Fruit fly (Drosophila melanogaster) whole organism, embryonic: ENCODE measurements around the gene Cpr66Cb.
A peak's percentile ranks its signal among the peaks of the same experiment; 100 is the strongest.

Experiments used
- B-H1 ChIP-seq: fragments of 200-800 bp; sonication (Bioruptor generic); IDR thresholded peaks from 3 replicates; pipeline ENCODE4 v1.3.6; 2022; ENCODE audit warnings: missing biosample characterization, missing genetic modification characterization
- Blimp-1 ChIP-seq: fragments of 200-800 bp; sonication (Bioruptor generic); optimal IDR thresholded peaks from 3 replicates; lab custom pipeline; 2018; ENCODE audit warnings: missing biosample characterization, missing genetic modification characterization, mild to moderate bottlenecking, moderate library complexity, missing genetic modification reagents
- BtbVII ChIP-seq: fragments of 200-800 bp; sonication (Bioruptor generic); optimal IDR thresholded peaks from 3 replicates; lab custom pipeline; 2017; ENCODE audit warnings: missing biosample characterization, mild to moderate bottlenecking, missing genetic modification characterization
- CG11696 ChIP-seq: fragments of 200-800 bp; sonication (Bioruptor generic); IDR thresholded peaks from 2 replicates; pipeline ENCODE4 v1.3.6; 2022; ENCODE audit warnings: missing biosample characterization, missing genetic modification characterization
- CG12104 ChIP-seq: fragments of 200-800 bp; sonication (Bioruptor generic); optimal IDR thresholded peaks from 3 replicates; lab custom pipeline; 2016; ENCODE audit warnings: missing biosample characterization, missing genetic modification characterization
- CG12299 ChIP-seq: fragments of 200-800 bp; sonication (Bioruptor generic); optimal IDR thresholded peaks from 2 replicates; lab custom pipeline; 2018; ENCODE audit warnings: missing biosample characterization, mild to moderate bottlenecking, missing genetic modification characterization
- CG14441 ChIP-seq: fragments of 200-800 bp; sonication (Bioruptor generic); IDR thresholded peaks from 2 replicates; pipeline ENCODE4 v1.3.6; 2022; ENCODE audit warnings: missing biosample characterization, missing genetic modification characterization
- CG17361 ChIP-seq: fragments of 200-800 bp; sonication (Bioruptor generic); IDR thresholded peaks from 3 replicates; pipeline ENCODE4 v1.3.6; 2022; ENCODE audit warnings: missing biosample characterization, missing genetic modification characterization
- CG17802 ChIP-seq: fragments of 200-800 bp; sonication (Bioruptor generic); optimal IDR thresholded peaks from 2 replicates; lab custom pipeline; 2018; ENCODE audit warnings: missing biosample characterization, mild to moderate bottlenecking, missing genetic modification characterization, moderate library complexity
- CG2678 ChIP-seq: fragments of 200-800 bp; sonication (Bioruptor generic); optimal IDR thresholded peaks from 3 replicates; lab custom pipeline; 2019; ENCODE audit warnings: missing biosample characterization, mild to moderate bottlenecking, missing genetic modification characterization, moderate library complexity
- CG2875 ChIP-seq: fragments of 200-800 bp; sonication (Bioruptor generic); optimal IDR thresholded peaks from 2 replicates; lab custom pipeline; 2017; ENCODE audit warnings: missing biosample characterization, mild to moderate bottlenecking, missing genetic modification characterization, missing genetic modification reagents
- CG30020 ChIP-seq: fragments of 200-800 bp; optimal IDR thresholded peaks from 2 replicates; lab custom pipeline; 2019; ENCODE audit warnings: missing biosample characterization, mild to moderate bottlenecking, missing genetic modification characterization, moderate library complexity
- CG3065 ChIP-seq: fragments of 200-800 bp; sonication (Bioruptor generic); optimal IDR thresholded peaks from 2 replicates; lab custom pipeline; 2016; ENCODE audit warnings: missing biosample characterization, missing genetic modification characterization
- CG32767 ChIP-seq: fragments of 200-800 bp; sonication (Bioruptor generic); IDR thresholded peaks from 2 replicates; pipeline ENCODE4 v1.3.6; 2022; ENCODE audit warnings: missing biosample characterization, missing genetic modification characterization
- CG34224 ChIP-seq: fragments of 200-800 bp; sonication (Bioruptor generic); IDR thresholded peaks from 3 replicates; pipeline ENCODE4 v1.3.6; 2022; ENCODE audit warnings: missing biosample characterization, missing genetic modification characterization; ENCODE audit not compliant: partially characterized antibody
- CG3838 ChIP-seq: fragments of 200-800 bp; sonication (Bioruptor generic); optimal IDR thresholded peaks from 3 replicates; lab custom pipeline; 2016; ENCODE audit warnings: missing biosample characterization, missing genetic modification characterization
- CG4360 ChIP-seq: fragments of 200-800 bp; sonication (Bioruptor generic); IDR thresholded peaks from 2 replicates; pipeline ENCODE4 v1.3.6; 2022; ENCODE audit warnings: missing biosample characterization, missing genetic modification characterization
- CG4854 ChIP-seq: fragments of 200-800 bp; sonication (Bioruptor generic); optimal IDR thresholded peaks from 2 replicates; lab custom pipeline; 2016; ENCODE audit warnings: missing biosample characterization, missing genetic modification characterization, inconsistent platforms
- CG7556 ChIP-seq: fragments of 200-800 bp; sonication (Bioruptor generic); optimal IDR thresholded peaks from 2 replicates; lab custom pipeline; 2017; ENCODE audit warnings: missing biosample characterization, mild to moderate bottlenecking, missing genetic modification characterization
- CG8281 ChIP-seq: fragments of 200-800 bp; sonication (Bioruptor generic); optimal IDR thresholded peaks from 2 replicates; lab custom pipeline; 2018; ENCODE audit warnings: missing biosample characterization, mild to moderate bottlenecking, missing genetic modification characterization, moderate library complexity
- CG8388 ChIP-seq: fragments of 200-800 bp; sonication (Bioruptor generic); optimal IDR thresholded peaks from 2 replicates; lab custom pipeline; 2019; ENCODE audit warnings: missing biosample characterization, mild to moderate bottlenecking, missing genetic modification characterization, moderate library complexity
- CG8478 ChIP-seq: fragments of >200 bp; optimal IDR thresholded peaks from 2 replicates; lab custom pipeline; 2018
- D19A ChIP-seq: fragments of 200-800 bp; optimal IDR thresholded peaks from 3 replicates; lab custom pipeline; 2019; ENCODE audit warnings: missing biosample characterization, mild to moderate bottlenecking, missing genetic modification characterization, moderate library complexity
- Dll ChIP-seq: fragments of 200-800 bp; sonication (Bioruptor generic); IDR thresholded peaks from 4 replicates; pipeline ENCODE4 v1.3.6; 2022; ENCODE audit warnings: missing biosample characterization, missing genetic modification characterization; ENCODE audit not compliant: partially characterized antibody
- E2f1 ChIP-seq: fragments of 200-800 bp; sonication (Bioruptor generic); IDR thresholded peaks from 2 replicates; pipeline ENCODE4 v1.3.6; 2022; ENCODE audit warnings: missing biosample characterization, missing genetic modification characterization
- Jarid2 ChIP-seq: fragments of 200-800 bp; sonication (Bioruptor generic); optimal IDR thresholded peaks from 3 replicates; lab custom pipeline; 2017; ENCODE audit warnings: mild to moderate bottlenecking, missing biosample characterization, missing genetic modification reagents, missing genetic modification characterization
- Lpt ChIP-seq: fragments of >200 bp; optimal IDR thresholded peaks from 2 replicates; lab custom pipeline; 2018; ENCODE audit warnings: missing biosample characterization, missing genetic modification characterization
- MTF-1 ChIP-seq: fragments of 200-800 bp; sonication (Bioruptor generic); optimal IDR thresholded peaks from 2 replicates; lab custom pipeline; 2018; ENCODE audit warnings: missing biosample characterization, mild to moderate bottlenecking, missing genetic modification characterization, borderline replicate concordance
- Oli ChIP-seq: fragments of 200-800 bp; sonication (Bioruptor generic); optimal IDR thresholded peaks from 2 replicates; lab custom pipeline; 2018; ENCODE audit warnings: missing biosample characterization, mild to moderate bottlenecking, missing genetic modification characterization, moderate library complexity
- bab2 ChIP-seq: fragments of 200-800 bp; sonication (Bioruptor generic); optimal IDR thresholded peaks from 2 replicates; lab custom pipeline; 2016; ENCODE audit warnings: missing biosample characterization, missing genetic modification characterization
- br ChIP-seq: fragments of >200 bp; optimal IDR thresholded peaks from 2 replicates; lab custom pipeline; 2017
- bsh ChIP-seq, 2 experiments: fragments of 200-800 bp; sonication (Bioruptor generic); optimal IDR thresholded peaks; 2 replicates each; lab custom pipeline; 2017 to 2018; ENCODE audit warnings: mild to moderate bottlenecking in 2 of 2, missing biosample characterization in 2 of 2, missing genetic modification characterization in 2 of 2, moderate library complexity in 1 of 2
- cas ChIP-seq: fragments of 200-800 bp; sonication (Bioruptor generic); IDR thresholded peaks from 2 replicates; pipeline ENCODE4 v1.3.6; 2022; ENCODE audit warnings: missing biosample characterization, missing genetic modification characterization
- croc ChIP-seq: fragments of 200-800 bp; sonication (Bioruptor generic); conservative IDR thresholded peaks from 3 replicates; pipeline ENCODE4 v1.3.6; 2022; ENCODE audit warnings: missing biosample characterization, missing genetic modification characterization
- disco-r ChIP-seq: fragments of 200-800 bp; sonication (Bioruptor generic); optimal IDR thresholded peaks from 2 replicates; lab custom pipeline; 2016; ENCODE audit warnings: missing biosample characterization, missing genetic modification characterization
- dysf ChIP-seq: fragments of 200-800 bp; sonication (Bioruptor generic); IDR thresholded peaks from 3 replicates; pipeline ENCODE4 v1.3.6; 2022; ENCODE audit warnings: missing biosample characterization, missing genetic modification characterization
- eve ChIP-seq, 2 experiments: fragments of >200 bp; optimal IDR thresholded peaks; 2 replicates each; lab custom pipeline; 2017; ENCODE audit warnings: missing biosample characterization in 2 of 2, missing genetic modification characterization in 2 of 2
- fu2 ChIP-seq: fragments of 200-800 bp; sonication (Bioruptor generic); optimal IDR thresholded peaks from 2 replicates; lab custom pipeline; 2016; ENCODE audit warnings: missing biosample characterization, missing genetic modification characterization
- grau ChIP-seq: fragments of 200-800 bp; optimal IDR thresholded peaks from 3 replicates; lab custom pipeline; 2019; ENCODE audit warnings: missing biosample characterization, mild to moderate bottlenecking, missing genetic modification characterization, moderate library complexity
- jigr1 ChIP-seq: fragments of 200-800 bp; sonication (Bioruptor generic); IDR thresholded peaks from 3 replicates; pipeline ENCODE4 v1.3.6; 2022; ENCODE audit warnings: missing biosample characterization, missing genetic modification characterization
- ken ChIP-seq: fragments of 200-800 bp; sonication (Bioruptor generic); IDR thresholded peaks from 3 replicates; pipeline ENCODE4 v1.3.6; 2022; ENCODE audit warnings: missing biosample characterization, missing genetic modification characterization
- onecut ChIP-seq: fragments of 200-800 bp; sonication (Bioruptor generic); IDR thresholded peaks from 2 replicates; pipeline ENCODE4 v1.3.6; 2022; ENCODE audit warnings: missing biosample characterization, missing genetic modification characterization
- org-1 ChIP-seq: fragments of 200-800 bp; sonication (Bioruptor generic); optimal IDR thresholded peaks from 2 replicates; lab custom pipeline; 2017; ENCODE audit warnings: missing biosample characterization, missing genetic modification characterization
- prd ChIP-seq, 3 experiments: fragments of >200 bp in 2 of 3; fragments of 200-800 bp in 1 of 3; sonication (Bioruptor generic) in 1 of 3; optimal IDR thresholded peaks in 2 of 3; IDR thresholded peaks in 1 of 3; 2 replicates in 2 of 3; 3 replicates in 1 of 3; pipeline versions ENCODE4 v1.3.6 to Lab custom; 2017 to 2022; ENCODE audit warnings: missing biosample characterization in 1 of 3, missing genetic modification characterization in 1 of 3
- ro ChIP-seq: fragments of 200-800 bp; sonication (Bioruptor generic); IDR thresholded peaks from 2 replicates; pipeline ENCODE4 v1.3.6; 2022; ENCODE audit warnings: missing biosample characterization, missing genetic modification characterization
- run ChIP-seq: fragments of 200-800 bp; sonication (Bioruptor generic); optimal IDR thresholded peaks from 3 replicates; lab custom pipeline; 2018; ENCODE audit warnings: missing biosample characterization, mild to moderate bottlenecking, missing genetic modification characterization
- sna ChIP-seq: fragments of 200-800 bp; sonication (Bioruptor generic); IDR thresholded peaks from 2 replicates; pipeline ENCODE4 v1.3.6; 2022; ENCODE audit warnings: missing biosample characterization, missing genetic modification characterization; ENCODE audit not compliant: partially characterized antibody
- tna ChIP-seq: fragments of 200-800 bp; sonication (Bioruptor generic); IDR thresholded peaks from 2 replicates; pipeline ENCODE4 v1.3.6; 2022; ENCODE audit warnings: missing biosample characterization, missing genetic modification characterization; ENCODE audit not compliant: partially characterized antibody
- tx ChIP-seq: fragments of 200-800 bp; sonication (Bioruptor generic); optimal IDR thresholded peaks from 2 replicates; lab custom pipeline; 2016; ENCODE audit warnings: missing biosample characterization, missing genetic modification characterization
- wdn ChIP-seq: fragments of 200-800 bp; sonication (Bioruptor generic); IDR thresholded peaks from 2 replicates; pipeline ENCODE4 v1.3.6; 2022; ENCODE audit warnings: missing biosample characterization, missing genetic modification characterization
- zen ChIP-seq: fragments of 200-800 bp; sonication (Bioruptor generic); optimal IDR thresholded peaks from 3 replicates; lab custom pipeline; 2018; ENCODE audit warnings: missing biosample characterization, mild to moderate bottlenecking, missing genetic modification characterization, moderate library complexity

Cpr66Cb gene

dm6 chr3L:8360643-8361110, 24.2 kb downstream of the Cpr66Cb start, which contains the start of gene Idh (continued):
- no peak for TF ChIP-seq CG4854 (GFP tag; lab: Kevin White, UChicago)
- no peak for TF ChIP-seq MTF-1
- no peak for TF ChIP-seq bab2 (GFP tag; lab: Kevin White, UChicago)
- TF ChIP-seq CG4360 (GFP tag; lab: Robert Waterston, UW), result no peak
- no peak for TF ChIP-seq run (tag; lab: Kevin White, UChicago)
- no peak for TF ChIP-seq ro (GFP tag; lab: Robert Waterston, UW)
- peak; percentile 65 for TF ChIP-seq CG34224 (GFP tag; lab: Robert Waterston, UW)
- TF ChIP-seq CG17802 (tag; lab: Kevin White, UChicago), result no peak
- TF ChIP-seq CG12104 (GFP tag; lab: Kevin White, UChicago), result no peak
- TF ChIP-seq CG3065, result no peak
- peak; percentile 7 for TF ChIP-seq disco-r (GFP tag; lab: Kevin White, UChicago)
- no peak for TF ChIP-seq CG2875 (GFP tag; lab: Kevin White, UChicago)
- no peak for TF ChIP-seq D19A
- peak; percentile 36; the same call in 1 of the 4 replicates for TF ChIP-seq Dll (GFP tag; lab: Robert Waterston, UW)
- no peak for TF ChIP-seq onecut (GFP tag; lab: Robert Waterston, UW)
- no peak for TF ChIP-seq CG8388 (GFP tag; lab: Kevin White, UChicago)
- no peak for TF ChIP-seq jigr1
- no peak for TF ChIP-seq bsh (GFP tag; optimal IDR thresholded peaks at IDR 0.05; lab: Kevin White, UChicago)
- no peak for TF ChIP-seq Lpt (GFP tag; lab: Kevin White, UChicago)
- no peak for TF ChIP-seq croc (GFP tag; lab: Robert Waterston, UW)
- TF ChIP-seq sna, result peak; percentile 57; the same call in 1 of the 2 replicates
- TF ChIP-seq Oli (tag; lab: Kevin White, UChicago), result no peak
- TF ChIP-seq org-1 (GFP tag; lab: Kevin White, UChicago), result no peak
- no peak for TF ChIP-seq fu2 (GFP tag; lab: Kevin White, UChicago)
- no peak for TF ChIP-seq prd (optimal IDR thresholded peaks at IDR 0.05; lab: Kevin White, UChicago)
- no peak for TF ChIP-seq prd (GFP tag; IDR thresholded peaks at IDR 0.05; lab: Robert Waterston, UW)
- no peak for TF ChIP-seq tx (GFP tag; lab: Kevin White, UChicago)
- peak; percentile 41 for TF ChIP-seq CG2678 (tag; lab: Kevin White, UChicago)
- TF ChIP-seq tna (GFP tag; lab: Robert Waterston, UW), result 0 out of 2 replicates have a peak, but pooled peaks have one; percentile 45
- TF ChIP-seq B-H1, result no peak
- TF ChIP-seq CG12299 (tag; lab: Kevin White, UChicago), result peak; percentile 5
- TF ChIP-seq CG8478 (lab: Kevin White, UChicago), result no peak
- peak; percentile 38; the same call in 1 of the 3 replicates for TF ChIP-seq ken
- no peak for TF ChIP-seq CG17361 (GFP tag; lab: Robert Waterston, UW)
- no peak for TF ChIP-seq CG11696 (GFP tag; lab: Robert Waterston, UW)
- peak; percentile 45; the same call in 1 of the 2 replicates for TF ChIP-seq CG14441
- no peak for TF ChIP-seq CG32767 (GFP tag; lab: Robert Waterston, UW)
- no peak for TF ChIP-seq cas (GFP tag; lab: Robert Waterston, UW)
- TF ChIP-seq CG8281, result no peak
- TF ChIP-seq wdn, result no peak
- no peak for TF ChIP-seq Blimp-1 (GFP tag; lab: Kevin White, UChicago)
- TF ChIP-seq BtbVII (GFP tag; lab: Kevin White, UChicago), result peak; percentile 2
- TF ChIP-seq Jarid2 (GFP tag; lab: Kevin White, UChicago), result peak; percentile 88
- TF ChIP-seq CG30020, result no peak
- no peak for TF ChIP-seq dysf (GFP tag; lab: Robert Waterston, UW)
- TF ChIP-seq grau (tag; lab: Kevin White, UChicago), result peak; percentile 20
- no peak for TF ChIP-seq br
- no peak for TF ChIP-seq zen (tag; lab: Kevin White, UChicago)
- TF ChIP-seq CG3838 (GFP tag; lab: Kevin White, UChicago), result no peak
- no peak for TF ChIP-seq eve (GFP tag; optimal IDR thresholded peaks at IDR 0.05; lab: Kevin White, UChicago)
- no peak for TF ChIP-seq CG7556 (GFP tag; lab: Kevin White, UChicago)
- TF ChIP-seq E2f1, result no peak
